Worm (Caenorhabditis elegans): ENCODE data around the gene Y37E11B.10.
A peak's percentile ranks its signal among the peaks of the same experiment; 100 is the strongest.

Y37E11B.10 gene

DNA sequence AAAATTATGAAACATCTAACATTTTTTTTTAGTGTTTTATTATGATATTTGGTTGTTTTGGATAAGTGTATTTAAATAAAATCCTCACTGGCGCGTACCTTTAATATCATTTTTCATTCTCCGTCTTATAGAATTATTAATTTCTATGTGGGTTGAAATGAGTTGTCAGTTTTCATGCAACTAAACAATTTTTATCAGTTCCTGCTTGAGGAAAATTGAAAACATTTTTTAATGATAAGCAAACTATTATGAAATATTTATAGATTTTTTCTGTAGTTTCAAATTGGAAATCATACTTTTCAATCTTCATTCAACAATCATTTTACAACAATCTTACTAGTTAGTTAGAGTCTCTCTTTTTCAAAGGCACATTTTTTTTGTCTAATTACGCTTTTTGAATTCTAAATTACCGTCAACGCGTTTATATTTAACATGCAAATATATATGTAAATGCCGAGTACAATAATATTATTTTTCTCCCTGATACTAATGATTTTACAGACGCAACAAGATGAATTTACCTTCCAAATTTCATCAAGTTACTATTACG, at the start of gene Y37E11B.10, which contains the start of gene kgb-2:
TSS of gene Y37E11B.10 (minus strand) at position 182 of the 550 bp plus-strand sequence.
TSS of gene kgb-2 (plus strand) at position 500 of the 550 bp plus-strand sequence.
- no peak for TF ChIP-seq nhr-11 (tag; optimal IDR thresholded peaks at IDR 0.05)
- TF ChIP-seq ceh-16 (tag; optimal IDR thresholded peaks at IDR 0.05), result no peak
- TF ChIP-seq elt-2 (tag; optimal IDR thresholded peaks at IDR 0.05), result peak; percentile 59

DNA sequence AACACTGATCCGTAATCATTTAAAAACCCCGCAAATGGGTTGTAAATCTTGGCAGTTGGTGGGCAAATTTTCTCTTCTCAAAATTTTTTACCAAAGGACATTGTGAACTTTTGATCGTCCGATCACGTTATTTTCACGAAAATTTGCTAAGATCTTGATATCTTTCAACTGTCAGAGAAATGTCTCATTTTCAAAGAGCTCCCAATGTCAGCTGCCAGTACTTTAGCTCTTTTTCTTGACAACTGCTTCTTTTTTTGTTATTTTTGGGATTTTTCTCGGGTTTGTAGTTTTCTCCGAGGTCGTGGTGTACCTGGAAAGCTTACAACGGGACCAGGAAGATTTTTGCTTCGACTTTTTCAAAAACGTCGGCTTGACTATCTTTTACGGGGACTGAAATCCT, 49.6 kb upstream of the Y37E11B.10 start:
- TF ChIP-seq mml-1 (tag; optimal IDR thresholded peaks at IDR 0.05), result peak; percentile 1
- no peak for TF ChIP-seq elt-3 (tag; optimal IDR thresholded peaks at IDR 0.05)
- no peak for TF ChIP-seq egl-5 (tag; optimal IDR thresholded peaks at IDR 0.05)
- TF ChIP-seq ceh-28 (tag; optimal IDR thresholded peaks at IDR 0.05), result no peak
- TF ChIP-seq ztf-11 (tag; optimal IDR thresholded peaks at IDR 0.05), result no peak
- TF ChIP-seq nhr-28 (tag; optimal IDR thresholded peaks at IDR 0.05), result no peak
- TF ChIP-seq hmg-11 (tag; optimal IDR thresholded peaks at IDR 0.05), result no peak
- TF ChIP-seq mdl-1 (tag; optimal IDR thresholded peaks at IDR 0.05), result no peak
- peak; percentile 11 for TF ChIP-seq nfya-1 (tag; optimal IDR thresholded peaks at IDR 0.05; ENCODE audit: insufficient read depth)
- TF ChIP-seq nhr-12 (tag; optimal IDR thresholded peaks at IDR 0.05), result no peak
- no peak for TF ChIP-seq R02D3.7 (tag; optimal IDR thresholded peaks at IDR 0.05)
- no peak for TF ChIP-seq ceh-9 (tag; optimal IDR thresholded peaks at IDR 0.05)
- no peak for TF ChIP-seq nhr-237 (tag; optimal IDR thresholded peaks at IDR 0.05)

DNA sequence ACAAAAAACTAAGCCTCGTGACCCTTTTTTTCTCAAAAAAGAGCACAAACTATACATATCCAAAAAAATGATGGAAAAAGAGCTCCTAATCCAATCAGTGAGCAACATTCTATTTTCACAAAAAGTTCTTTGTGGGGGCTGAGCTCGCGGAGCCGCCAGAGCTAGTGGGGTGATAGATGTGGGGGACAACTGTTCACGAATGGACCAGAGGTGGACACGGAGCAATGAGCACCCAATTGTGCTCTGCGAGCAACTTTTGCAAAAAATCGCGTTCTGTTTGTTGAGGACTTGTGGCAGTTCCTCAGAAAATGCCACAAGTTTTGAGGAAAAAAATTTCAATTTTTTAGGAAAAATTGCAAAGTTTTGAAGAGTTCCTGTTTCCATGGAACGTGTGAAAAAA, 48.6 kb upstream of the Y37E11B.10 start:
- TF ChIP-seq unc-62 (GFP tag; optimal IDR thresholded peaks at IDR 0.05), result no peak
- no peak for TF ChIP-seq elt-3 (tag; optimal IDR thresholded peaks at IDR 0.05)
- TF ChIP-seq nhr-23 (tag; optimal IDR thresholded peaks at IDR 0.05), result no peak
- no peak for TF ChIP-seq pha-4 (tag; optimal IDR thresholded peaks at IDR 0.05)
- TF ChIP-seq nhr-11 (tag; optimal IDR thresholded peaks at IDR 0.05), result no peak
- no peak for TF ChIP-seq nhr-28 (tag; optimal IDR thresholded peaks at IDR 0.05)
- TF ChIP-seq unc-39 (tag; optimal IDR thresholded peaks at IDR 0.05), result no peak
- TF ChIP-seq mml-1 (tag; optimal IDR thresholded peaks at IDR 0.05), result no peak
- no peak for TF ChIP-seq snpc-4 (tag; optimal IDR thresholded peaks at IDR 0.05)
- no peak for TF ChIP-seq nhr-237 (tag; optimal IDR thresholded peaks at IDR 0.05)
- no peak for TF ChIP-seq ZK546.5 (tag; optimal IDR thresholded peaks at IDR 0.05)
- no peak for TF ChIP-seq elt-2 (tag; optimal IDR thresholded peaks at IDR 0.05)
- TF ChIP-seq fkh-10 (GFP tag; optimal IDR thresholded peaks at IDR 0.05), result no peak

DNA sequence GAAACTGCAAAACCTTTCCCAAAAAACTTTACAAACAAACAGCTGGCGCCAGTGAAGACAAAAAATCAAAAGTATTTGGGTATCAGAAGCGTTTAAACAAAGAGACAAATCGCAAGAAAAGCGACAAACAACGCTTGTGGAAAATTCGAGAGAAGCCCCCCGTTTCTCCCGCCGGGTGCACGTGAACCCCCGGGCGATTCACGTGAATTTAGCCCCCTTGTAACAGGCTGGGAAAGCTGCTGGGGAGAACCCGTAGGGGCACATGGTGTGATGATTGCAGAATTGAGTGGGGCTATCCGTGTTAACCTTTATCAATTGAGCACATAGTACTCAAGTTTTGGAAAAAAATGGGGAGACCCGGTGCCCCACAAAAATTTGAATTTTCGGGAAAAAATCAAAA, 47.9 kb upstream of the Y37E11B.10 start:
- peak; percentile 10 for TF ChIP-seq ama-1 (optimal IDR thresholded peaks at IDR 0.05)
- peak; percentile 62 for TF ChIP-seq nfya-1 (tag; optimal IDR thresholded peaks at IDR 0.05; ENCODE audit: insufficient read depth)
- TF ChIP-seq nhr-28 (tag; optimal IDR thresholded peaks at IDR 0.05), result no peak
- no peak for TF ChIP-seq nhr-67 (tag; optimal IDR thresholded peaks at IDR 0.05)
- TF ChIP-seq elt-3 (tag; optimal IDR thresholded peaks at IDR 0.05), result peak in 1 of 3 experiments; percentile 6
- no peak for TF ChIP-seq elt-2 (tag; optimal IDR thresholded peaks at IDR 0.05)
- TF ChIP-seq nhr-11 (tag; optimal IDR thresholded peaks at IDR 0.05), result peak; percentile 18
- peak; percentile 47 for TF ChIP-seq nhr-23 (tag; optimal IDR thresholded peaks at IDR 0.05)
- no peak for TF ChIP-seq daf-12 (tag; optimal IDR thresholded peaks at IDR 0.05)
- peak; percentile 22 for TF ChIP-seq lsy-12 (tag; optimal IDR thresholded peaks at IDR 0.05)
- TF ChIP-seq nhr-25 (tag; optimal IDR thresholded peaks at IDR 0.05), result peak; percentile 56
- TF ChIP-seq ceh-28 (tag; optimal IDR thresholded peaks at IDR 0.05), result peak; percentile 66
- no peak for TF ChIP-seq ZK546.5 (tag; optimal IDR thresholded peaks at IDR 0.05)
- peak; percentile 89 for TF ChIP-seq pha-4 (tag; optimal IDR thresholded peaks at IDR 0.05)
- no peak for TF ChIP-seq aly-2 (tag; optimal IDR thresholded peaks at IDR 0.05)
- peak; percentile 59 for TF ChIP-seq tbx-2 (tag; optimal IDR thresholded peaks at IDR 0.05)
- peak; percentile 60 for TF ChIP-seq mdl-1 (tag; optimal IDR thresholded peaks at IDR 0.05)
- TF ChIP-seq mml-1 (tag; optimal IDR thresholded peaks at IDR 0.05), result peak; percentile 95
- peak; percentile 1 for TF ChIP-seq pqm-1 (tag; optimal IDR thresholded peaks at IDR 0.05)
- TF ChIP-seq R02D3.7 (tag; optimal IDR thresholded peaks at IDR 0.05), result peak; percentile 9

DNA sequence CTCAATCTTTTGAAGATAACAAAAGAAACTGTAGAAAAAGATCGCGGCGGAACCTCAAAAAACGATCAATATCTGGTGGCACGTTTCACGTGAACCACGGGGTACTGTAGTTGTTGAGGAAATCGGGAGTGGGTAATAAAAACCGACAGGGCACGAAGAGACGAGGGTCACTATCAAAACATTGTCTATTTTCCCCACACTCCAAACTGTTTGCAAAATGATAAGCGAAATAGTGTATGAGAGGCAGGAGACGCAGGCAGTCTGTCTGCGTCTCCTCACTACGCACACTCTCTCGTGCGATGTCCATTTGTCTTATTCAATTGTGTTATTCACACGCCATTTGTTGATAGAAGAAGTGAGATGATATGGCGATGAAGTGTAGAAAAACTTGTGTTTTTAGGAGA, 47.2 kb upstream of the Y37E11B.10 start:
- TF ChIP-seq jun-1 (tag; optimal IDR thresholded peaks at IDR 0.05) (peak; percentile 62), nhr-43 (tag; optimal IDR thresholded peaks at IDR 0.05; ENCODE audit: poor library complexity, severe bottlenecking) (peak; percentile 96), nfya-1 (tag; optimal IDR thresholded peaks at IDR 0.05; ENCODE audit: insufficient read depth) (peak; percentile 57), R02D3.7 (tag; optimal IDR thresholded peaks at IDR 0.05) (peak; percentile 27), sea-2 (GFP tag; optimal IDR thresholded peaks at IDR 0.05) (no peak), ceh-28 (tag; optimal IDR thresholded peaks at IDR 0.05) (peak; percentile 47), nhr-11 (tag; optimal IDR thresholded peaks at IDR 0.05) (no peak), pha-4 (tag; optimal IDR thresholded peaks at IDR 0.05) (peak; percentile 47), nhr-77 (tag; optimal IDR thresholded peaks at IDR 0.05) (no peak), mml-1 (tag; optimal IDR thresholded peaks at IDR 0.05) (peak; percentile 7), mdl-1 (tag; optimal IDR thresholded peaks at IDR 0.05) (peak; percentile 54), pqm-1 (tag; optimal IDR thresholded peaks at IDR 0.05) (peak; percentile 37), egl-5 (tag; optimal IDR thresholded peaks at IDR 0.05) (no peak), elt-3 (tag; optimal IDR thresholded peaks at IDR 0.05) (peak in 2 of 3 experiments; percentile 22 to 64), lsy-12 (tag; optimal IDR thresholded peaks at IDR 0.05) (peak; percentile 64), elt-1 (tag; optimal IDR thresholded peaks at IDR 0.05) (no peak), ceh-9 (tag; optimal IDR thresholded peaks at IDR 0.05) (no peak), zag-1 (tag; optimal IDR thresholded peaks at IDR 0.05) (no peak), elt-2 (tag; optimal IDR thresholded peaks at IDR 0.05) (peak; percentile 56), aly-2 (tag; optimal IDR thresholded peaks at IDR 0.05) (no peak), nhr-23 (tag; optimal IDR thresholded peaks at IDR 0.05) (peak; percentile 82), nhr-25 (tag; optimal IDR thresholded peaks at IDR 0.05) (peak; percentile 68), ama-1 (optimal IDR thresholded peaks at IDR 0.05) (peak; percentile 65), nhr-76 (tag; optimal IDR thresholded peaks at IDR 0.05) (no peak), tbx-2 (tag; optimal IDR thresholded peaks at IDR 0.05) (peak; percentile 5)
